Worm (Caenorhabditis elegans) whole organism, L4 larva: Measurements from ENCODE around the gene tmed-13.

Experiments
- F10B5.3 ChIP-seq: sonication (generic microtip); optimal IDR thresholded peaks from 2 replicates; lab custom pipeline; 2016; ENCODE audit warnings: mild to moderate bottlenecking, missing genetic modification characterization, missing compliant biosample characterization
- F37D6.2 ChIP-seq: sonication (generic microtip); optimal IDR thresholded peaks from 2 replicates; lab custom pipeline; 2016; ENCODE audit warnings: mild to moderate bottlenecking, missing genetic modification characterization, missing compliant biosample characterization
- T26A8.4 ChIP-seq: fragments of 200-800 bp; sonication (Bioruptor generic); IDR thresholded peaks from 2 replicates; pipeline ENCODE4 v1.3.6; 2022; ENCODE audit warnings: missing genetic modification characterization, missing compliant biosample characterization
- Y105C5A.15 ChIP-seq: fragments of 200-800 bp; sonication (Bioruptor generic); IDR thresholded peaks from 2 replicates; pipeline ENCODE4 v1.3.6; 2022; ENCODE audit warnings: missing genetic modification characterization, missing compliant biosample characterization
- Y75B8A.6 ChIP-seq: fragments of 200-800 bp; sonication (Bioruptor generic); IDR thresholded peaks from 2 replicates; pipeline ENCODE4 v1.3.6; 2022; ENCODE audit warnings: missing genetic modification reagents, missing genetic modification characterization, missing compliant biosample characterization
- aha-1 ChIP-seq: fragments of 150-350 bp; peaks from one replicate; lab custom pipeline; 2014; ENCODE audit warnings: missing biosample characterization, missing genetic modification characterization
- aly-2 ChIP-seq: sonication (generic microtip); optimal IDR thresholded peaks from 2 replicates; lab custom pipeline; 2018; ENCODE audit warnings: missing biosample characterization, missing genetic modification characterization
- ceh-20 ChIP-seq: fragments of 200-800 bp; sonication (Bioruptor generic); IDR thresholded peaks from 2 replicates; pipeline ENCODE4 v1.3.6; 2022; ENCODE audit warnings: missing genetic modification reagents, missing genetic modification characterization, missing compliant biosample characterization
- ceh-82 ChIP-seq: sonication (generic microtip); optimal IDR thresholded peaks from 2 replicates; lab custom pipeline; 2017; ENCODE audit warnings: missing biosample characterization, missing genetic modification characterization
- ces-1 ChIP-seq: fragments of 150-350 bp; sonication (generic microtip); optimal IDR thresholded peaks from 4 replicates; lab custom pipeline; 2014; ENCODE audit warnings: missing biosample characterization, missing genetic modification reagents, missing genetic modification characterization
- cey-2 ChIP-seq: sonication (generic microtip); optimal IDR thresholded peaks from 3 replicates; lab custom pipeline; 2017; ENCODE audit warnings: missing genetic modification characterization, mild to moderate bottlenecking, missing compliant biosample characterization, antibody characterized with exemption, borderline replicate concordance; ENCODE audit not compliant: insufficient read depth
- daf-16 ChIP-seq, 3 experiments: sonication (generic microtip); optimal IDR thresholded peaks; 2 replicates each; lab custom pipeline; 2016 to 2017; ENCODE audit warnings: missing genetic modification characterization in 3 of 3, missing genetic modification reagents in 3 of 3, mild to moderate bottlenecking in 2 of 3, missing compliant biosample characterization in 2 of 3, missing biosample characterization in 1 of 3, moderate library complexity in 1 of 3
- dmd-6 ChIP-seq: fragments of 200-800 bp; sonication (Bioruptor generic); IDR thresholded peaks from 2 replicates; pipeline ENCODE4 v1.3.6; 2022; ENCODE audit warnings: missing genetic modification reagents, missing genetic modification characterization, missing compliant biosample characterization
- duxl-1 ChIP-seq: sonication (generic microtip); optimal IDR thresholded peaks from 2 replicates; lab custom pipeline; 2016; ENCODE audit warnings: mild to moderate bottlenecking, missing genetic modification characterization, moderate library complexity, missing compliant biosample characterization; ENCODE audit not compliant: poor library complexity
- dve-1 ChIP-seq: sonication (generic microtip); optimal IDR thresholded peaks from 2 replicates; lab custom pipeline; 2017; ENCODE audit warnings: antibody characterized with exemption, mild to moderate bottlenecking, missing genetic modification characterization, missing compliant biosample characterization; ENCODE audit not compliant: insufficient read depth
- gei-8 ChIP-seq: fragments of 200-800 bp; sonication (Bioruptor generic); optimal IDR thresholded peaks from 2 replicates; lab custom pipeline; 2018; ENCODE audit warnings: mild to moderate bottlenecking, missing genetic modification characterization, missing compliant biosample characterization
- hlh-11 ChIP-seq: fragments of 200-800 bp; sonication (Bioruptor generic); optimal IDR thresholded peaks from 2 replicates; lab custom pipeline; 2018; ENCODE audit warnings: mild to moderate bottlenecking, missing genetic modification characterization, missing compliant biosample characterization
- lin-13 ChIP-seq: fragments of 150-350 bp; optimal IDR thresholded peaks from 2 replicates; lab custom pipeline; 2014; ENCODE audit warnings: missing biosample characterization, missing genetic modification reagents, missing genetic modification characterization
- lin-29 ChIP-seq: fragments of 200-800 bp; sonication (Bioruptor generic); IDR thresholded peaks from 2 replicates; pipeline ENCODE4 v1.3.6; 2022; ENCODE audit warnings: missing genetic modification reagents, missing genetic modification characterization, missing compliant biosample characterization
- lsy-2 ChIP-seq, 2 experiments: fragments of 150-350 bp in 1 of 2; sonication (generic microtip) in 1 of 2; optimal IDR thresholded peaks; 2 replicates each; lab custom pipeline; 2014 to 2017; ENCODE audit warnings: missing biosample characterization in 2 of 2, missing genetic modification characterization in 2 of 2
- nhr-10 ChIP-seq: fragments of 150-350 bp; optimal IDR thresholded peaks from 2 replicates; lab custom pipeline; 2014; ENCODE audit warnings: missing biosample characterization, missing genetic modification characterization
- nhr-102 ChIP-seq: sonication (generic microtip); optimal IDR thresholded peaks from 2 replicates; lab custom pipeline; 2016; ENCODE audit warnings: mild to moderate bottlenecking, missing genetic modification characterization, moderate library complexity, missing compliant biosample characterization
- nhr-111 ChIP-seq: fragments of 200-800 bp; sonication (Bioruptor generic); optimal IDR thresholded peaks from 2 replicates; lab custom pipeline; 2018; ENCODE audit warnings: mild to moderate bottlenecking, missing genetic modification characterization, missing compliant biosample characterization
- nhr-28 ChIP-seq: fragments of 150-350 bp; optimal IDR thresholded peaks from 2 replicates; lab custom pipeline; 2014; ENCODE audit warnings: missing biosample characterization, missing genetic modification characterization
- nhr-42 ChIP-seq: fragments of 200-800 bp; sonication (Bioruptor generic); IDR thresholded peaks from 2 replicates; pipeline ENCODE4 v1.3.6; 2022; ENCODE audit warnings: missing genetic modification characterization, missing compliant biosample characterization
- nhr-48 ChIP-seq: sonication (generic microtip); optimal IDR thresholded peaks from 2 replicates; lab custom pipeline; 2016; ENCODE audit warnings: mild to moderate bottlenecking, missing genetic modification characterization, missing compliant biosample characterization
- nhr-77 ChIP-seq: fragments of 150-350 bp; optimal IDR thresholded peaks from 2 replicates; lab custom pipeline; 2014; ENCODE audit warnings: missing biosample characterization, missing genetic modification characterization
- pha-4 ChIP-seq, 2 experiments: fragments of 150-350 bp in 1 of 2; fragments of 200-800 bp in 1 of 2; sonication (Bioruptor generic) in 1 of 2; IDR thresholded peaks in 1 of 2; optimal IDR thresholded peaks in 1 of 2; 2 replicates each; pipeline versions ENCODE4 v1.3.6 to Lab custom; 2014 to 2022; ENCODE audit warnings: missing genetic modification characterization in 2 of 2, missing genetic modification reagents in 2 of 2, missing biosample characterization in 1 of 2, missing compliant biosample characterization in 1 of 2
- php-3 ChIP-seq: fragments of 200-800 bp; sonication (Bioruptor generic); IDR thresholded peaks from 2 replicates; pipeline ENCODE4 v1.3.6; 2022; ENCODE audit warnings: missing genetic modification reagents, missing genetic modification characterization, missing compliant biosample characterization
- saeg-2 ChIP-seq: fragments of 200-800 bp; sonication (Bioruptor generic); IDR thresholded peaks from 2 replicates; pipeline ENCODE4 v1.3.6; 2022; ENCODE audit warnings: missing genetic modification reagents, missing genetic modification characterization, missing compliant biosample characterization
- skn-1 ChIP-seq: fragments of 150-350 bp; optimal IDR thresholded peaks from 2 replicates; lab custom pipeline; 2014; ENCODE audit warnings: missing biosample characterization, missing genetic modification characterization
- snpc-1.2 ChIP-seq: fragments of 200-800 bp; sonication (Bioruptor generic); IDR thresholded peaks from 2 replicates; pipeline ENCODE4 v1.3.6; 2022; ENCODE audit warnings: missing genetic modification reagents, missing genetic modification characterization, missing compliant biosample characterization
- unc-130 ChIP-seq: sonication (generic microtip); optimal IDR thresholded peaks from 2 replicates; lab custom pipeline; 2016; ENCODE audit warnings: missing genetic modification reagents, missing genetic modification characterization, missing compliant biosample characterization
- vab-7 ChIP-seq: fragments of 200-800 bp; sonication (Bioruptor generic); IDR thresholded peaks from 2 replicates; pipeline ENCODE4 v1.3.6; 2022; ENCODE audit warnings: missing genetic modification reagents, missing genetic modification characterization, missing compliant biosample characterization
- zag-1 ChIP-seq: fragments of 150-350 bp; optimal IDR thresholded peaks from 2 replicates; lab custom pipeline; 2014; ENCODE audit warnings: missing biosample characterization, missing genetic modification characterization
- zfp-3 ChIP-seq: fragments of 200-800 bp; sonication (Bioruptor generic); conservative IDR thresholded peaks from 2 replicates; pipeline ENCODE4 v1.3.6; 2022; ENCODE audit warnings: missing genetic modification reagents, missing genetic modification characterization, missing compliant biosample characterization
- zip-11 ChIP-seq: fragments of 200-800 bp; sonication (Bioruptor generic); IDR thresholded peaks from 2 replicates; pipeline ENCODE4 v1.3.6; 2022; ENCODE audit warnings: missing genetic modification characterization, missing compliant biosample characterization

tmed-13 gene

ce11 chrIV:6473140-6473539, 2.0 kb upstream of the tmed-13 start, which contains the start of gene Y73B6BL.27:
Gene Y73B6BL.27 (minus strand): TSS chrIV:6473240.
- TF ChIP-seq aly-2 (tag; lab: Kevin White, UChicago) (no peak), duxl-1 (no peak), dmd-6 (GFP tag; lab: Robert Waterston, UW) (no peak), Y75B8A.6 (GFP tag; lab: Robert Waterston, UW) (no peak), T26A8.4 (GFP tag; lab: Robert Waterston, UW) (no peak), nhr-10 (tag; lab: Kevin White, UChicago) (no peak), ceh-20 (GFP tag; lab: Robert Waterston, UW) (no peak), F37D6.2 (no peak), nhr-42 (GFP tag; lab: Robert Waterston, UW) (no peak), F10B5.3 (tag; lab: Kevin White, UChicago) (no peak), saeg-2 (GFP tag; lab: Robert Waterston, UW) (no peak)

DNA sequence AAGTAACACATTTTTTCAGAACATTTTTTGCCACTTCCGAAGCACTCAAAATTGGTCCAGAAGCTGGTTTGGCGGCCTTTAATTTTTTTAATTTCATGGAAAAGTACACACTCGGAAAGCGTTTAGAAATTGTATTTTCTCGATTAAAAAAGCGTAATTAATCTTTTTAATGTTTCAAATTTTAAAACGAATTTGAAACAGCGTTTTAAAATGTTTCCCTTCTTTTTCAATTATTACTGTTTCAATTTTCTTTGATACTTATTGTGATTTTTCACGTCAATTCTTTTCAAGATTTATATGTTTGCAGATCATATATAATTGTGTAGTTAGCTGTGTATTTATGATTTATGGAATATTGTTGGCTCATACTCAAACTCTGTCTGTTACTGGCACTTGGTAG, 7.2 kb downstream of the tmed-13 start, which contains the start of gene acr-25:
TSS of gene acr-25 (plus strand) at position 301 of the 400 bp plus-strand sequence.
- TF ChIP-seq zip-11 (GFP tag; lab: Robert Waterston, UW) (no peak), unc-130 (GFP tag; lab: Kevin White, UChicago) (no peak), aly-2 (tag; lab: Kevin White, UChicago) (no peak), cey-2 (tag; lab: Kevin White, UChicago) (no peak), vab-7 (GFP tag; lab: Robert Waterston, UW) (no peak), nhr-77 (tag; lab: Kevin White, UChicago) (no peak), zfp-3 (GFP tag; lab: Robert Waterston, UW) (no peak), nhr-48 (tag; lab: Kevin White, UChicago) (no peak), nhr-102 (tag; lab: Kevin White, UChicago) (no peak), lin-13 (GFP tag; lab: Kevin White, UChicago) (no peak), php-3 (no peak), ceh-82 (tag; lab: Kevin White, UChicago) (no peak)

- TF ChIP-seq zag-1 (tag; lab: Kevin White, UChicago) (no peak), snpc-1.2 (peak; percentile 87), gei-8 (GFP tag; lab: Kevin White, UChicago) (no peak), nhr-102 (tag; lab: Kevin White, UChicago) (no peak)
These were observed 10.6 kb downstream of the tmed-13 start for ce11 chrIV:6460596-6460995.

DNA sequence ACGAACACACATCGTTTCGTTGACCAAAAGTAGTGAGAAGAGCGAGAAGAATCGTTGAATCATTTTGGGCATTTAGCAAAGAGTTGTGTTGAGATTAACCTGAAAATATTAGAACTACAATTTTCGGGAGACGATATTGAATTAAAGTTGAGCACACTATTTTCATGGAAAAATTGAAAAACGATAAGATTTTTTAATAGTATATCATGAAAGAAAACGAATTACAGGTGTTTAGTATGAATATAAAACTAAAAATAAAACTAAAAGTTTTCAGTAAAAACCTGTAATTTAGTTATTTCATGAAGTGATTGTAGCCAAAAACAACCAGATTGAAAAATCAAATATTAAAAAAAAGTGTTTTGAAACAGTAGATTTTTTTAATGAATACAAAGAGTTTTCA, 13.7 kb downstream of the tmed-13 start, which contains the start of gene lgc-10:
TSS of gene lgc-10 (minus strand) at position 101 of the 400 bp plus-strand sequence.
- TF ChIP-seq skn-1 (no peak), ces-1 (no peak), lsy-2 (tag; optimal IDR thresholded peaks at IDR 0.05; lab: Kevin White, UChicago) (no peak), lin-29 (GFP tag; lab: Robert Waterston, UW) (no peak), zip-11 (GFP tag; lab: Robert Waterston, UW) (no peak), nhr-28 (tag; lab: Kevin White, UChicago) (no peak)

- TF ChIP-seq pha-4 (GFP tag; IDR thresholded peaks at IDR 0.05; lab: Robert Waterston, UW) (no peak), pha-4 (tag; optimal IDR thresholded peaks at IDR 0.05; lab: Kevin White, UChicago) (no peak), aha-1 (peak; percentile 6), Y105C5A.15 (no peak), dve-1 (tag; lab: Kevin White, UChicago) (peak; percentile 23), hlh-11 (tag; lab: Kevin White, UChicago) (no peak), daf-16 (GFP tag; optimal IDR thresholded peaks at IDR 0.05; lab: Kevin White, UChicago) (no peak), daf-16 (tag; optimal IDR thresholded peaks at IDR 0.05; lab: Kevin White, UChicago) (peak; percentile 79), skn-1 (no peak), nhr-111 (GFP tag; lab: Kevin White, UChicago) (no peak)
- TF ChIP-seq, all 104 proteins: peak for 3
These were observed 28.2 kb downstream of the tmed-13 start for ce11 chrIV:6443018-6443417.
